Fruit fly (Drosophila melanogaster) whole organism, embryonic: ENCODE data around the gene CG7432.

Source experiments
- B-H1 ChIP-seq: fragments of 200-800 bp; sonication (Bioruptor generic); IDR thresholded peaks from 3 replicates; pipeline ENCODE4 v1.3.6; 2022; ENCODE audit warnings: missing biosample characterization, missing genetic modification characterization
- BtbVII ChIP-seq: fragments of 200-800 bp; sonication (Bioruptor generic); optimal IDR thresholded peaks from 3 replicates; lab custom pipeline; 2017; ENCODE audit warnings: missing biosample characterization, mild to moderate bottlenecking, missing genetic modification characterization
- CG10366 ChIP-seq: fragments of 200-800 bp; sonication (Bioruptor generic); IDR thresholded peaks from 2 replicates; pipeline ENCODE4 v1.3.6; 2022; ENCODE audit warnings: missing biosample characterization, missing genetic modification characterization
- CG11247 ChIP-seq: fragments of 200-800 bp; sonication (Bioruptor generic); IDR thresholded peaks from 2 replicates; pipeline ENCODE4 v1.3.6; 2022; ENCODE audit warnings: missing biosample characterization, missing genetic modification characterization
- CG11560 ChIP-seq: fragments of 200-800 bp; sonication (Bioruptor generic); IDR thresholded peaks from 3 replicates; pipeline ENCODE4 v1.3.6; 2022; ENCODE audit warnings: missing biosample characterization, missing genetic modification characterization
- CG13123 ChIP-seq: fragments of 200-800 bp; sonication (Bioruptor generic); optimal IDR thresholded peaks from 2 replicates; lab custom pipeline; 2016; ENCODE audit warnings: missing biosample characterization, missing genetic modification characterization
- CG14860 ChIP-seq: fragments of 200-800 bp; sonication (Bioruptor generic); IDR thresholded peaks from 3 replicates; pipeline ENCODE4 v1.3.6; 2022; ENCODE audit warnings: missing biosample characterization, missing genetic modification characterization; ENCODE audit not compliant: partially characterized antibody
- CG15073 ChIP-seq: fragments of 200-800 bp; sonication (Bioruptor generic); optimal IDR thresholded peaks from 2 replicates; lab custom pipeline; 2016; ENCODE audit warnings: missing biosample characterization, missing genetic modification characterization
- CG17568 ChIP-seq: fragments of 200-800 bp; sonication (Bioruptor generic); optimal IDR thresholded peaks from 2 replicates; lab custom pipeline; 2018; ENCODE audit warnings: missing biosample characterization, mild to moderate bottlenecking, missing genetic modification characterization, moderate library complexity
- CG17612 ChIP-seq: fragments of 200-800 bp; sonication (Bioruptor generic); IDR thresholded peaks from 2 replicates; pipeline ENCODE4 v1.3.6; 2022; ENCODE audit warnings: missing biosample characterization, missing genetic modification characterization
- CG2202 ChIP-seq: fragments of 200-800 bp; sonication (Bioruptor generic); optimal IDR thresholded peaks from 2 replicates; lab custom pipeline; 2018; ENCODE audit warnings: missing biosample characterization, mild to moderate bottlenecking, missing genetic modification characterization
- CG31388 ChIP-seq: fragments of 200-800 bp; sonication (Bioruptor generic); optimal IDR thresholded peaks from 2 replicates; lab custom pipeline; 2016; ENCODE audit warnings: missing biosample characterization, missing genetic modification characterization
- CG31441 ChIP-seq: fragments of 200-800 bp; sonication (Bioruptor generic); IDR thresholded peaks from 2 replicates; pipeline ENCODE4 v1.3.6; 2022; ENCODE audit warnings: missing biosample characterization, missing genetic modification characterization
- CG3995 ChIP-seq: fragments of 200-800 bp; sonication (Bioruptor generic); optimal IDR thresholded peaks from 3 replicates; lab custom pipeline; 2016; ENCODE audit warnings: missing biosample characterization, missing genetic modification characterization
- CG6175 ChIP-seq: fragments of 200-800 bp; sonication (Bioruptor generic); IDR thresholded peaks from 3 replicates; pipeline ENCODE4 v1.3.6; 2022; ENCODE audit warnings: missing biosample characterization, missing genetic modification characterization
- CG7839 ChIP-seq: fragments of 200-800 bp; sonication (Bioruptor generic); optimal IDR thresholded peaks from 3 replicates; lab custom pipeline; 2018; ENCODE audit warnings: missing biosample characterization, mild to moderate bottlenecking, missing genetic modification characterization, moderate library complexity
- CG7928 ChIP-seq: fragments of 200-800 bp; sonication (Bioruptor generic); optimal IDR thresholded peaks from 2 replicates; lab custom pipeline; 2017; ENCODE audit warnings: missing biosample characterization, mild to moderate bottlenecking, missing genetic modification characterization
- CG8944 ChIP-seq: fragments of 200-800 bp; sonication (Bioruptor generic); optimal IDR thresholded peaks from 3 replicates; lab custom pipeline; 2016; ENCODE audit warnings: missing biosample characterization, missing genetic modification characterization
- CG9817 ChIP-seq: fragments of 200-800 bp; sonication (Bioruptor generic); optimal IDR thresholded peaks from 2 replicates; lab custom pipeline; 2018; ENCODE audit warnings: missing biosample characterization, mild to moderate bottlenecking, missing genetic modification characterization, moderate library complexity
- Gug ChIP-seq: fragments of 200-800 bp; sonication (Bioruptor generic); IDR thresholded peaks from 4 replicates; pipeline ENCODE4 v1.3.6; 2022; ENCODE audit warnings: missing biosample characterization, missing genetic modification characterization
- H15 ChIP-seq: fragments of 200-800 bp; sonication (Bioruptor generic); IDR thresholded peaks from 3 replicates; pipeline ENCODE4 v1.3.6; 2022; ENCODE audit warnings: missing biosample characterization, missing genetic modification characterization
- HHEX ChIP-seq: fragments of 200-800 bp; sonication (Bioruptor generic); optimal IDR thresholded peaks from 3 replicates; lab custom pipeline; 2017; ENCODE audit warnings: missing biosample characterization, mild to moderate bottlenecking, missing genetic modification characterization, missing genetic modification reagents
- Med ChIP-seq: fragments of 200-800 bp; sonication (Bioruptor generic); peaks from one replicate; lab custom pipeline; 2016; ENCODE audit warnings: missing biosample characterization, missing genetic modification characterization, mild to moderate bottlenecking, inconsistent platforms, moderate library complexity
- Rfx ChIP-seq: fragments of 200-800 bp; sonication (Bioruptor generic); IDR thresholded peaks from 2 replicates; pipeline ENCODE4 v1.3.6; 2022; ENCODE audit warnings: missing biosample characterization, missing genetic modification characterization
- Sox102F ChIP-seq: fragments of 200-800 bp; sonication (Bioruptor generic); optimal IDR thresholded peaks from 2 replicates; lab custom pipeline; 2018; ENCODE audit warnings: missing biosample characterization, mild to moderate bottlenecking, missing genetic modification characterization, moderate library complexity
- Taf1 ChIP-seq: fragments of 200-800 bp; sonication (Bioruptor generic); IDR thresholded peaks from 2 replicates; pipeline ENCODE4 v1.3.6; 2022; ENCODE audit warnings: missing biosample characterization, missing genetic modification characterization
- Usf ChIP-seq: fragments of 200-800 bp; sonication (Bioruptor generic); optimal IDR thresholded peaks from 2 replicates; lab custom pipeline; 2017; ENCODE audit warnings: missing genotype, missing biosample characterization, missing genetic modification characterization
- abd-A ChIP-seq: fragments of 200-800 bp; sonication (Bioruptor generic); optimal IDR thresholded peaks from 3 replicates; lab custom pipeline; 2019; ENCODE audit warnings: missing biosample characterization, mild to moderate bottlenecking, missing genetic modification characterization, moderate library complexity
- ac ChIP-seq: fragments of 200-800 bp; sonication (Bioruptor generic); optimal IDR thresholded peaks from 3 replicates; lab custom pipeline; 2017; ENCODE audit warnings: missing biosample characterization, mild to moderate bottlenecking, missing genetic modification characterization
- bowl ChIP-seq: fragments of 200-800 bp; sonication (Bioruptor generic); IDR thresholded peaks from 2 replicates; pipeline ENCODE4 v1.3.6; 2022; ENCODE audit warnings: missing biosample characterization, missing genetic modification characterization
- ci ChIP-seq: fragments of 200-800 bp; sonication (Bioruptor generic); IDR thresholded peaks from 3 replicates; pipeline ENCODE4 v1.3.6; 2022; ENCODE audit warnings: missing biosample characterization, missing genetic modification characterization
- crc ChIP-seq: fragments of 200-800 bp; sonication (Bioruptor generic); optimal IDR thresholded peaks from 2 replicates; lab custom pipeline; 2016; ENCODE audit warnings: missing biosample characterization, missing genetic modification characterization
- cwo ChIP-seq: fragments of 200-800 bp; sonication (Bioruptor generic); optimal IDR thresholded peaks from 3 replicates; lab custom pipeline; 2017; ENCODE audit warnings: missing biosample characterization, missing genetic modification characterization, mild to moderate bottlenecking, moderate library complexity, missing genetic modification reagents
- dm ChIP-seq: fragments of 200-800 bp; sonication (Bioruptor generic); optimal IDR thresholded peaks from 3 replicates; lab custom pipeline; 2016; ENCODE audit warnings: missing biosample characterization, missing genetic modification characterization
- dmrt99B ChIP-seq: fragments of 200-800 bp; sonication (Bioruptor generic); optimal IDR thresholded peaks from 2 replicates; lab custom pipeline; 2018; ENCODE audit warnings: missing biosample characterization, mild to moderate bottlenecking, missing genetic modification characterization, moderate library complexity
- eve ChIP-seq, 2 experiments: fragments of >200 bp; optimal IDR thresholded peaks; 2 replicates each; lab custom pipeline; 2017; ENCODE audit warnings: missing biosample characterization in 2 of 2, missing genetic modification characterization in 2 of 2
- exex ChIP-seq: fragments of 200-800 bp; sonication (Bioruptor generic); optimal IDR thresholded peaks from 4 replicates; lab custom pipeline; 2018; ENCODE audit warnings: missing biosample characterization, mild to moderate bottlenecking, missing genetic modification characterization, moderate library complexity
- eyg ChIP-seq: fragments of 200-800 bp; sonication (Bioruptor generic); optimal IDR thresholded peaks from 3 replicates; lab custom pipeline; 2016; ENCODE audit warnings: missing biosample characterization, missing genetic modification characterization
- gce ChIP-seq: fragments of 200-800 bp; sonication (Bioruptor generic); IDR thresholded peaks from 3 replicates; pipeline ENCODE4 v1.3.6; 2022; ENCODE audit warnings: missing biosample characterization, missing genetic modification characterization
- gsb ChIP-seq: fragments of 200-800 bp; sonication (Bioruptor generic); IDR thresholded peaks from 2 replicates; pipeline ENCODE4 v1.3.6; 2022; ENCODE audit warnings: missing biosample characterization, missing genetic modification characterization
- gsb-n ChIP-seq: fragments of 200-800 bp; sonication (Bioruptor generic); optimal IDR thresholded peaks from 3 replicates; lab custom pipeline; 2018; ENCODE audit warnings: missing biosample characterization, mild to moderate bottlenecking, missing genetic modification characterization
- mirr ChIP-seq: fragments of 200-800 bp; sonication (Bioruptor generic); optimal IDR thresholded peaks from 3 replicates; lab custom pipeline; 2018; ENCODE audit warnings: missing biosample characterization, mild to moderate bottlenecking, missing genetic modification characterization
- prd ChIP-seq, 3 experiments: fragments of >200 bp in 2 of 3; fragments of 200-800 bp in 1 of 3; sonication (Bioruptor generic) in 1 of 3; optimal IDR thresholded peaks in 2 of 3; IDR thresholded peaks in 1 of 3; 2 replicates in 2 of 3; 3 replicates in 1 of 3; pipeline versions ENCODE4 v1.3.6 to Lab custom; 2017 to 2022; ENCODE audit warnings: missing biosample characterization in 1 of 3, missing genetic modification characterization in 1 of 3
- rib ChIP-seq: fragments of 200-800 bp; sonication (Bioruptor generic); IDR thresholded peaks from 2 replicates; pipeline ENCODE4 v1.3.6; 2022; ENCODE audit warnings: missing biosample characterization, missing genetic modification characterization
- shn ChIP-seq: fragments of 200-800 bp; sonication (Bioruptor generic); optimal IDR thresholded peaks from 3 replicates; lab custom pipeline; 2016; ENCODE audit warnings: missing biosample characterization, missing genetic modification characterization
- so ChIP-seq: fragments of 200-800 bp; sonication (Bioruptor generic); IDR thresholded peaks from 3 replicates; pipeline ENCODE4 v1.3.6; 2022; ENCODE audit warnings: missing biosample characterization, missing genetic modification characterization
- sqz ChIP-seq: fragments of 200-800 bp; sonication (Bioruptor generic); optimal IDR thresholded peaks from 3 replicates; lab custom pipeline; 2018; ENCODE audit warnings: missing biosample characterization, mild to moderate bottlenecking, missing genetic modification characterization
- sr ChIP-seq: fragments of 200-800 bp; sonication (Bioruptor generic); IDR thresholded peaks from 3 replicates; pipeline ENCODE4 v1.3.6; 2022; ENCODE audit warnings: missing biosample characterization, missing genetic modification characterization
- ssp ChIP-seq: fragments of 200-800 bp; sonication (Bioruptor generic); IDR thresholded peaks from 2 replicates; pipeline ENCODE4 v1.3.6; 2022; ENCODE audit warnings: missing biosample characterization, missing genetic modification characterization
- stc ChIP-seq: fragments of 200-800 bp; sonication (Bioruptor generic); IDR thresholded peaks from 2 replicates; pipeline ENCODE4 v1.3.6; 2022; ENCODE audit warnings: missing biosample characterization, missing genetic modification characterization
- twi ChIP-seq: fragments of 200-800 bp; optimal IDR thresholded peaks from 2 replicates; lab custom pipeline; 2019; ENCODE audit warnings: missing biosample characterization, mild to moderate bottlenecking, missing genetic modification characterization, moderate library complexity
- usp ChIP-seq: fragments of >200 bp; optimal IDR thresholded peaks from 2 replicates; lab custom pipeline; 2017; ENCODE audit warnings: missing biosample characterization, missing genetic modification characterization
- wor ChIP-seq: fragments of 200-800 bp; sonication (Bioruptor generic); IDR thresholded peaks from 2 replicates; pipeline ENCODE4 v1.3.6; 2022; ENCODE audit warnings: missing biosample characterization, missing genetic modification characterization

CG7432 gene

DNA sequence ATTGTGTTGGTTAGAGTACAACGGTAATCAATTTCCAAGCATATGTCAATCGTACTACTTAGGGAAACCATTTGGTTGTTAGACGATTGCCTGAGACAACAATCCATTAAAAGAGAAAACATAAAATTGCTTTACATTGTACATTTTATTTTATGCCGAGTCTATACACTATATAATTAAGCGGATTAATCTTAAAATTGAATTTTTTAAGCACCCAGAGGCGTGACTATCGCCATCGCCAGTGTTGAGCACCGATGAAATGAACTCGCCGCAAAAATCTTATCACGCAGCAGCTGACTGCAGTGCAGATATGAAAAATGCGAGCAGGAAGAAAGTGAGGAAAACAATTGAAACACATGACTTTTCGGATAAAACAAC, 21.9 kb upstream of the CG7432 start (continued):
- TF ChIP-seq wor (GFP tag; lab: Robert Waterston, UW) (no peak), CG14860 (GFP tag; lab: Robert Waterston, UW) (peak; percentile 68), stc (GFP tag; lab: Robert Waterston, UW) (no peak), Taf1 (GFP tag; lab: Robert Waterston, UW) (no peak), CG9817 (tag; lab: Kevin White, UChicago) (no peak), exex (tag; lab: Kevin White, UChicago) (no peak), CG17568 (GFP tag; lab: Kevin White, UChicago) (no peak), B-H1 (GFP tag; lab: Robert Waterston, UW) (no peak), H15 (GFP tag; lab: Robert Waterston, UW) (no peak), gce (GFP tag; lab: Robert Waterston, UW) (no peak), eve (GFP tag; optimal IDR thresholded peaks at IDR 0.05; lab: Kevin White, UChicago) (no peak), twi (tag; lab: Kevin White, UChicago) (no peak), CG11560 (no peak), ci (GFP tag; lab: Robert Waterston, UW) (no peak), CG3995 (GFP tag; lab: Kevin White, UChicago) (no peak), Usf (GFP tag; lab: Kevin White, UChicago) (no peak), CG15073 (GFP tag; lab: Kevin White, UChicago) (no peak), CG7928 (GFP tag; lab: Kevin White, UChicago) (no peak), mirr (GFP tag; lab: Kevin White, UChicago) (no peak), HHEX (GFP tag; lab: Kevin White, UChicago) (no peak), CG2202 (tag; lab: Kevin White, UChicago) (no peak), Sox102F (GFP tag; lab: Kevin White, UChicago) (no peak), prd (optimal IDR thresholded peaks at IDR 0.05; lab: Kevin White, UChicago) (no peak), prd (GFP tag; IDR thresholded peaks at IDR 0.05; lab: Robert Waterston, UW) (no peak), CG10366 (GFP tag; lab: Robert Waterston, UW) (peak; percentile 11; the same call in 1 of the 2 replicates), eyg (no peak), bowl (GFP tag; lab: Robert Waterston, UW) (no peak), sr (GFP tag; lab: Robert Waterston, UW) (no peak), so (GFP tag; lab: Robert Waterston, UW) (no peak), ac (GFP tag; lab: Kevin White, UChicago) (no peak), dm (GFP tag; lab: Kevin White, UChicago) (no peak), CG11247 (no peak), CG13123 (GFP tag; lab: Kevin White, UChicago) (no peak), gsb-n (tag; lab: Kevin White, UChicago) (no peak), usp (GFP tag; lab: Kevin White, UChicago) (no peak), BtbVII (GFP tag; lab: Kevin White, UChicago) (no peak), abd-A (no peak), gsb (GFP tag; lab: Robert Waterston, UW) (no peak), cwo (GFP tag; lab: Kevin White, UChicago) (no peak), Gug (GFP tag; lab: Robert Waterston, UW) (no peak), CG31441 (GFP tag; lab: Robert Waterston, UW) (no peak), CG6175 (GFP tag; lab: Robert Waterston, UW) (no peak), ssp (GFP tag; lab: Robert Waterston, UW) (no peak), CG17612 (GFP tag; lab: Robert Waterston, UW) (no peak), CG7839 (tag; lab: Kevin White, UChicago) (no peak), sqz (GFP tag; lab: Kevin White, UChicago) (no peak), shn (GFP tag; lab: Kevin White, UChicago) (no peak), dmrt99B (tag; lab: Kevin White, UChicago) (no peak), crc (GFP tag; lab: Kevin White, UChicago) (no peak), CG31388 (GFP tag; lab: Kevin White, UChicago) (no peak), Rfx (GFP tag; lab: Robert Waterston, UW) (peak; percentile 59; the same call in 1 of the 2 replicates), Med (GFP tag; lab: Kevin White, UChicago) (no peak), CG8944 (GFP tag; lab: Kevin White, UChicago) (no peak), rib (peak; percentile 38; the same call in 1 of the 2 replicates)
